Fruit fly (Drosophila melanogaster) whole organism, embryonic: ENCODE results near the gene CG33158.

Source experiments
- Aef1 ChIP-seq: fragments of 200-800 bp; sonication (Bioruptor generic); IDR thresholded peaks from 3 replicates; pipeline ENCODE4 v1.3.6; 2022; ENCODE audit warnings: missing biosample characterization, missing genetic modification characterization
- Blimp-1 ChIP-seq: fragments of 200-800 bp; sonication (Bioruptor generic); optimal IDR thresholded peaks from 3 replicates; lab custom pipeline; 2018; ENCODE audit warnings: missing biosample characterization, missing genetic modification characterization, mild to moderate bottlenecking, moderate library complexity, missing genetic modification reagents
- BtbVII ChIP-seq: fragments of 200-800 bp; sonication (Bioruptor generic); optimal IDR thresholded peaks from 3 replicates; lab custom pipeline; 2017; ENCODE audit warnings: missing biosample characterization, mild to moderate bottlenecking, missing genetic modification characterization
- Bteb2 ChIP-seq: fragments of 200-800 bp; sonication (Bioruptor generic); optimal IDR thresholded peaks from 2 replicates; lab custom pipeline; 2016; ENCODE audit warnings: missing biosample characterization, missing genetic modification characterization
- CG12155 ChIP-seq: fragments of 200-800 bp; sonication (Bioruptor generic); optimal IDR thresholded peaks from 3 replicates; lab custom pipeline; 2016; ENCODE audit warnings: missing biosample characterization, missing genetic modification characterization
- CG12236 ChIP-seq: fragments of 200-800 bp; sonication (Bioruptor generic); optimal IDR thresholded peaks from 2 replicates; lab custom pipeline; 2016; ENCODE audit warnings: missing biosample characterization, missing genetic modification characterization
- CG14014 ChIP-seq: fragments of 200-800 bp; sonication (Bioruptor generic); IDR thresholded peaks from 2 replicates; pipeline ENCODE4 v1.3.6; 2022; ENCODE audit warnings: missing biosample characterization, missing genetic modification characterization
- CG1529 ChIP-seq: fragments of 200-800 bp; sonication (Bioruptor generic); optimal IDR thresholded peaks from 3 replicates; lab custom pipeline; 2018; ENCODE audit warnings: missing biosample characterization, missing genetic modification characterization
- CG16863 ChIP-seq: fragments of 200-800 bp; sonication (Bioruptor generic); optimal IDR thresholded peaks from 3 replicates; lab custom pipeline; 2016; ENCODE audit warnings: missing biosample characterization, missing genetic modification characterization
- CG18764 ChIP-seq: fragments of 200-800 bp; sonication (Bioruptor generic); optimal IDR thresholded peaks from 3 replicates; lab custom pipeline; 2016; ENCODE audit warnings: missing biosample characterization, missing genetic modification characterization
- CG2116 ChIP-seq: fragments of 200-800 bp; sonication (Bioruptor generic); optimal IDR thresholded peaks from 3 replicates; lab custom pipeline; 2018; ENCODE audit warnings: missing biosample characterization, mild to moderate bottlenecking, missing genetic modification characterization
- CG2889 ChIP-seq: fragments of 200-800 bp; sonication (Bioruptor generic); IDR thresholded peaks from 3 replicates; pipeline ENCODE4 v1.3.6; 2022; ENCODE audit warnings: missing biosample characterization, missing genetic modification characterization
- CG30403 ChIP-seq: fragments of 200-800 bp; sonication (Bioruptor generic); optimal IDR thresholded peaks from 3 replicates; lab custom pipeline; 2016; ENCODE audit warnings: missing biosample characterization, missing genetic modification characterization
- CG30431 ChIP-seq: fragments of 200-800 bp; sonication (Bioruptor generic); optimal IDR thresholded peaks from 2 replicates; lab custom pipeline; 2017; ENCODE audit warnings: missing biosample characterization, missing genetic modification characterization
- CG31388 ChIP-seq: fragments of 200-800 bp; sonication (Bioruptor generic); optimal IDR thresholded peaks from 2 replicates; lab custom pipeline; 2016; ENCODE audit warnings: missing biosample characterization, missing genetic modification characterization
- CG3407 ChIP-seq: fragments of 200-800 bp; sonication (Bioruptor generic); optimal IDR thresholded peaks from 2 replicates; lab custom pipeline; 2018; ENCODE audit warnings: missing biosample characterization, mild to moderate bottlenecking, missing genetic modification characterization
- CG34224 ChIP-seq: fragments of 200-800 bp; sonication (Bioruptor generic); IDR thresholded peaks from 3 replicates; pipeline ENCODE4 v1.3.6; 2022; ENCODE audit warnings: missing biosample characterization, missing genetic modification characterization; ENCODE audit not compliant: partially characterized antibody
- CG4404 ChIP-seq: fragments of 200-800 bp; sonication (Bioruptor generic); IDR thresholded peaks from 2 replicates; pipeline ENCODE4 v1.3.6; 2022; ENCODE audit warnings: missing biosample characterization, missing genetic modification characterization
- CG6654 ChIP-seq: fragments of 200-800 bp; sonication (Bioruptor generic); optimal IDR thresholded peaks from 2 replicates; lab custom pipeline; 2017; ENCODE audit warnings: missing biosample characterization, mild to moderate bottlenecking, missing genetic modification characterization
- CG7987 ChIP-seq: fragments of 200-800 bp; sonication (Bioruptor generic); optimal IDR thresholded peaks from 2 replicates; lab custom pipeline; 2018; ENCODE audit warnings: missing biosample characterization, mild to moderate bottlenecking, missing genetic modification characterization, moderate library complexity
- CG8290 ChIP-seq, 3 experiments: fragments of 200-800 bp; sonication (Bioruptor generic); optimal IDR thresholded peaks; 2 replicates each; lab custom pipeline; 2016 to 2019; ENCODE audit warnings: missing biosample characterization in 3 of 3, missing genetic modification characterization in 3 of 3, mild to moderate bottlenecking in 2 of 3, moderate library complexity in 1 of 3
- CG8944 ChIP-seq: fragments of 200-800 bp; sonication (Bioruptor generic); optimal IDR thresholded peaks from 3 replicates; lab custom pipeline; 2016; ENCODE audit warnings: missing biosample characterization, missing genetic modification characterization
- CG9797 ChIP-seq: fragments of 200-800 bp; sonication (Bioruptor generic); optimal IDR thresholded peaks from 3 replicates; lab custom pipeline; 2018; ENCODE audit warnings: missing biosample characterization, mild to moderate bottlenecking, missing genetic modification characterization
- CG9817 ChIP-seq: fragments of 200-800 bp; sonication (Bioruptor generic); optimal IDR thresholded peaks from 2 replicates; lab custom pipeline; 2018; ENCODE audit warnings: missing biosample characterization, mild to moderate bottlenecking, missing genetic modification characterization, moderate library complexity
- CG9876 ChIP-seq: fragments of 200-800 bp; sonication (Bioruptor generic); optimal IDR thresholded peaks from 2 replicates; lab custom pipeline; 2016; ENCODE audit warnings: missing biosample characterization, missing genetic modification characterization
- CG9932 ChIP-seq: fragments of 200-800 bp; sonication (Bioruptor generic); IDR thresholded peaks from 2 replicates; pipeline ENCODE4 v1.3.6; 2022; ENCODE audit warnings: missing biosample characterization, missing genetic modification characterization
- Dfd ChIP-seq, 2 experiments: fragments of >200 bp; optimal IDR thresholded peaks; 2 replicates each; lab custom pipeline; 2017; ENCODE audit warnings: missing biosample characterization in 2 of 2, missing genetic modification characterization in 2 of 2
- Elba2 ChIP-seq: fragments of 200-800 bp; sonication (Bioruptor generic); optimal IDR thresholded peaks from 3 replicates; lab custom pipeline; 2016; ENCODE audit warnings: missing biosample characterization, missing genetic modification characterization
- GATAe ChIP-seq: fragments of 200-800 bp; sonication (Bioruptor generic); conservative IDR thresholded peaks from 2 replicates; pipeline ENCODE4 v1.3.6; 2022; ENCODE audit warnings: missing biosample characterization, missing genetic modification characterization
- H15 ChIP-seq: fragments of 200-800 bp; sonication (Bioruptor generic); IDR thresholded peaks from 3 replicates; pipeline ENCODE4 v1.3.6; 2022; ENCODE audit warnings: missing biosample characterization, missing genetic modification characterization
- HHEX ChIP-seq: fragments of 200-800 bp; sonication (Bioruptor generic); optimal IDR thresholded peaks from 3 replicates; lab custom pipeline; 2017; ENCODE audit warnings: missing biosample characterization, mild to moderate bottlenecking, missing genetic modification characterization, missing genetic modification reagents
- Scr ChIP-seq: fragments of 200-800 bp; sonication (Bioruptor generic); IDR thresholded peaks from 2 replicates; pipeline ENCODE4 v1.3.6; 2022; ENCODE audit warnings: missing biosample characterization, missing genetic modification characterization; ENCODE audit not compliant: partially characterized antibody
- Sox102F ChIP-seq: fragments of 200-800 bp; sonication (Bioruptor generic); optimal IDR thresholded peaks from 2 replicates; lab custom pipeline; 2018; ENCODE audit warnings: missing biosample characterization, mild to moderate bottlenecking, missing genetic modification characterization, moderate library complexity
- Tbp ChIP-seq: fragments of >200 bp; optimal IDR thresholded peaks from 2 replicates; lab custom pipeline; 2018; ENCODE audit warnings: missing biosample characterization, missing genetic modification characterization
- YL-1 ChIP-seq: fragments of 200-800 bp; sonication (Bioruptor generic); optimal IDR thresholded peaks from 3 replicates; lab custom pipeline; 2017; ENCODE audit warnings: missing biosample characterization, mild to moderate bottlenecking, missing genetic modification characterization
- al ChIP-seq: fragments of 200-800 bp; sonication (Bioruptor generic); IDR thresholded peaks from 2 replicates; pipeline ENCODE4 v1.3.6; 2022; ENCODE audit warnings: missing biosample characterization, missing genetic modification characterization
- bcd ChIP-seq: fragments of 200-800 bp; sonication (Bioruptor generic); optimal IDR thresholded peaks from 2 replicates; lab custom pipeline; 2017; ENCODE audit warnings: missing biosample characterization, mild to moderate bottlenecking, missing genetic modification characterization
- dmrt11E ChIP-seq: fragments of 200-800 bp; sonication (Bioruptor generic); optimal IDR thresholded peaks from 3 replicates; lab custom pipeline; 2018; ENCODE audit warnings: missing biosample characterization, mild to moderate bottlenecking, missing genetic modification characterization, moderate library complexity
- en ChIP-seq: fragments of 200-800 bp; sonication (Bioruptor generic); optimal IDR thresholded peaks from 2 replicates; lab custom pipeline; 2016; ENCODE audit warnings: missing biosample characterization, missing genetic modification characterization
- fu2 ChIP-seq: fragments of 200-800 bp; sonication (Bioruptor generic); optimal IDR thresholded peaks from 2 replicates; lab custom pipeline; 2016; ENCODE audit warnings: missing biosample characterization, missing genetic modification characterization
- knrl ChIP-seq: fragments of 200-800 bp; sonication (Bioruptor generic); IDR thresholded peaks from 3 replicates; pipeline ENCODE4 v1.3.6; 2022; ENCODE audit warnings: missing biosample characterization, missing genetic modification characterization; ENCODE audit not compliant: partially characterized antibody
- mirr ChIP-seq: fragments of 200-800 bp; sonication (Bioruptor generic); optimal IDR thresholded peaks from 3 replicates; lab custom pipeline; 2018; ENCODE audit warnings: missing biosample characterization, mild to moderate bottlenecking, missing genetic modification characterization
- nerfin-1 ChIP-seq: fragments of 200-800 bp; sonication (Bioruptor generic); optimal IDR thresholded peaks from 3 replicates; lab custom pipeline; 2019; ENCODE audit warnings: missing biosample characterization, mild to moderate bottlenecking, missing genetic modification characterization, moderate library complexity
- pros ChIP-seq: fragments of 200-800 bp; sonication (Bioruptor generic); optimal IDR thresholded peaks from 3 replicates; lab custom pipeline; 2019; ENCODE audit warnings: missing biosample characterization, mild to moderate bottlenecking, missing genetic modification characterization, moderate library complexity
- sens ChIP-seq: fragments of 200-800 bp; sonication (Bioruptor generic); peaks from one replicate; lab custom pipeline; 2016; ENCODE audit warnings: missing biosample characterization, missing genetic modification characterization
- sim ChIP-seq: fragments of 200-800 bp; sonication (Bioruptor generic); IDR thresholded peaks from 2 replicates; pipeline ENCODE4 v1.3.6; 2022; ENCODE audit warnings: missing biosample characterization, missing genetic modification characterization
- sob ChIP-seq: fragments of 200-800 bp; sonication (Bioruptor generic); IDR thresholded peaks from 2 replicates; pipeline ENCODE4 v1.3.6; 2022; ENCODE audit warnings: missing biosample characterization, missing genetic modification characterization
- tgo ChIP-seq: fragments of 200-800 bp; sonication (Bioruptor generic); IDR thresholded peaks from 3 replicates; pipeline ENCODE4 v1.3.6; 2022; ENCODE audit warnings: missing biosample characterization, missing genetic modification characterization
- zen ChIP-seq: fragments of 200-800 bp; sonication (Bioruptor generic); optimal IDR thresholded peaks from 3 replicates; lab custom pipeline; 2018; ENCODE audit warnings: missing biosample characterization, mild to moderate bottlenecking, missing genetic modification characterization, moderate library complexity

Gene CG33158

DNA sequence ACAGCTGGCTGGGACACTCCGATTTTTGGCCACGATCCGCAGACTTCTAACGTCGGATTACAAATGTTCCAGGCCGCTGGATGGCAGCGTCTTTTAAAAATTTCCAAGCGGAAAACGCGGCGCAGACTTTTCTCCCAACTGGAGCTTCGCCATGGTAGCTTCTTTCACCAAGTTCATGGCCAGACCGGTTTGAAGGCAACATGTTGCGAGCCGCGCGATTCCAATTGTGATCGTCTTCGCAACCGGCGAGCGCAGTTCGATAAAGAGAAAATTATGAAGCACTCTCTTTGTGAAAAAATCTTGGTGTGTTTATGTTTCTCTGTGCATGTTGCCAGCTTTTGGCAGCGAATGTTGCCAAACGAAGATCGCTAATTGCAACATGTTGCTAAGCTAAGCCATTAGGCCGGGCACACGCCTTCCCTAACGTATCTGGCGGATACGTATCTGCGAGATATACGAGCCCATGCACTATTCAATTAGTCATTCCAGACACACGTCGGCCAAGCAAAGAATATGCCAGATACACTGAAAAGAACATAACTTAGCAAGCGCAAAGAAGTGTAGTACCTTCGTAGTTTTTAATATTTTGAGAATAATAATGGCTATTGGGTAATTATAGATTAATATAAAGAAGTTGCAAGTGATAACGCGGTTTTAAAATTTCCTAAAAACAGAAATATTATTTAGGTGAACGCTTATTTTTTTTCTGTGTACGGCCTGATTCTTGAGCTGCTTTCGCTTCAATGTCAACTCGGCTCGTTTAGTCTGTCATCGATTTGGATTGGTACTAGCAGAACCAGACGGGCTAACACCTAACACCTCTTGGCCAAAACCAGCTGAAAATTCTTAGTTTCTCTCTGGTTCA is 32.7 kb downstream of the CG33158 start, which contains the start of gene dsx-c73A (continued):
- TF ChIP-seq CG18764 (GFP tag; lab: Kevin White, UChicago) (no peak), knrl (no peak), CG16863 (GFP tag; lab: Kevin White, UChicago) (no peak), CG9797 (GFP tag; lab: Kevin White, UChicago) (no peak), CG1529 (GFP tag; lab: Kevin White, UChicago) (peak; percentile 29), bcd (GFP tag; lab: Kevin White, UChicago) (peak; percentile 5), Aef1 (GFP tag; lab: Robert Waterston, UW) (no peak), CG31388 (GFP tag; lab: Kevin White, UChicago) (no peak), fu2 (no peak), zen (tag; lab: Kevin White, UChicago) (peak; percentile 69), mirr (GFP tag; lab: Kevin White, UChicago) (no peak), CG8290 (GFP tag; optimal IDR thresholded peaks at IDR 0.05; lab: Kevin White, UChicago) (no peak), CG8290 (tag; optimal IDR thresholded peaks at IDR 0.05; lab: Kevin White, UChicago) (no peak), CG8944 (GFP tag; lab: Kevin White, UChicago) (no peak), CG9876 (GFP tag; lab: Kevin White, UChicago) (no peak), BtbVII (GFP tag; lab: Kevin White, UChicago) (no peak), Bteb2 (GFP tag; lab: Kevin White, UChicago) (no peak), CG14014 (GFP tag; lab: Robert Waterston, UW) (no peak), CG9932 (no peak), CG3407 (no peak), HHEX (GFP tag; lab: Kevin White, UChicago) (no peak), CG4404 (0 out of 2 replicates have a peak, but pooled peaks have one; percentile 7), Scr (no peak), CG30403 (GFP tag; lab: Kevin White, UChicago) (no peak), sob (GFP tag; lab: Robert Waterston, UW) (no peak), Blimp-1 (GFP tag; lab: Kevin White, UChicago) (peak; percentile 74), en (no peak), CG12236 (no peak), CG30431 (no peak), CG12155 (GFP tag; lab: Kevin White, UChicago) (peak; percentile 3), CG2116 (GFP tag; lab: Kevin White, UChicago) (no peak), CG6654 (GFP tag; lab: Kevin White, UChicago) (peak; percentile 5), YL-1 (GFP tag; lab: Kevin White, UChicago) (no peak), al (GFP tag; lab: Robert Waterston, UW) (no peak), GATAe (no peak), CG9817 (no peak), Sox102F (GFP tag; lab: Kevin White, UChicago) (peak; percentile 56), Dfd (GFP tag; optimal IDR thresholded peaks at IDR 0.05; lab: Kevin White, UChicago) (no peak), nerfin-1 (tag; lab: Kevin White, UChicago) (no peak), CG2889 (no peak), sens (GFP tag; lab: Kevin White, UChicago) (peak; percentile 90), pros (GFP tag; lab: Kevin White, UChicago) (no peak), sim (GFP tag; lab: Robert Waterston, UW) (0 out of 2 replicates have a peak, but pooled peaks have one; percentile 36), Tbp (GFP tag; lab: Kevin White, UChicago) (no peak), dmrt11E (tag; lab: Kevin White, UChicago) (peak; percentile 65), CG7987 (GFP tag; lab: Kevin White, UChicago) (no peak), CG34224 (no peak), H15 (GFP tag; lab: Robert Waterston, UW) (no peak), Elba2 (no peak), tgo (GFP tag; lab: Robert Waterston, UW) (peak; percentile 35; the same call in 2 of the 3 replicates)
